Fruit fly (Drosophila melanogaster) whole organism, wandering third instar larva: ENCODE results near the gene Cdk12.

ENCODE experiments used
- Abd-B ChIP-seq: fragments of >200 bp; optimal IDR thresholded peaks from 2 replicates; lab custom pipeline; 2017; ENCODE audit warnings: missing biosample characterization, missing genetic modification characterization
- CG9705 ChIP-seq: fragments of 200-800 bp; sonication (Bioruptor generic); optimal IDR thresholded peaks from 2 replicates; lab custom pipeline; 2018; ENCODE audit warnings: missing biosample characterization, mild to moderate bottlenecking, missing genetic modification characterization
- CrebA ChIP-seq: fragments of 200-800 bp; sonication (Bioruptor generic); optimal IDR thresholded peaks from 2 replicates; lab custom pipeline; 2016; ENCODE audit warnings: missing biosample characterization, mild to moderate bottlenecking, missing genetic modification characterization, borderline replicate concordance
- Dfd ChIP-seq: fragments of >200 bp; optimal IDR thresholded peaks from 2 replicates; lab custom pipeline; 2017; ENCODE audit warnings: missing biosample characterization, missing genetic modification characterization
- GATAd ChIP-seq: sonication (Bioruptor generic); optimal IDR thresholded peaks from 2 replicates; lab custom pipeline; 2016; ENCODE audit warnings: missing biosample characterization, missing genetic modification characterization
- Hnf4 ChIP-seq: fragments of 200-800 bp; sonication (Bioruptor generic); optimal IDR thresholded peaks from 2 replicates; lab custom pipeline; 2016; ENCODE audit warnings: missing biosample characterization, mild to moderate bottlenecking, missing genetic modification characterization
- Hr78 ChIP-seq: fragments of >200 bp; optimal IDR thresholded peaks from 2 replicates; lab custom pipeline; 2017; ENCODE audit warnings: missing biosample characterization, missing genetic modification characterization
- Hr83 ChIP-seq: fragments of 200-300 bp; sonication (Bioruptor generic); optimal IDR thresholded peaks from 2 replicates; lab custom pipeline; 2016; ENCODE audit warnings: missing biosample characterization, mild to moderate bottlenecking, missing genetic modification characterization, moderate library complexity; ENCODE audit not compliant: poor library complexity, severe bottlenecking
- Jra ChIP-seq: sonication (Bioruptor generic); optimal IDR thresholded peaks from 2 replicates; lab custom pipeline; 2016; ENCODE audit warnings: missing biosample characterization, missing genetic modification characterization
- Mio ChIP-seq: sonication (Bioruptor generic); optimal IDR thresholded peaks from 2 replicates; lab custom pipeline; 2016; ENCODE audit warnings: missing biosample characterization, missing genetic modification characterization
- Myc ChIP-seq: fragments of >200 bp; optimal IDR thresholded peaks from 2 replicates; lab custom pipeline; 2017
- OdsH ChIP-seq: fragments of 200-800 bp; sonication (Bioruptor generic); optimal IDR thresholded peaks from 2 replicates; lab custom pipeline; 2016; ENCODE audit warnings: missing biosample characterization, mild to moderate bottlenecking, missing genetic modification characterization
- Rel ChIP-seq, 2 experiments: fragments of 200-800 bp; sonication (Bioruptor generic) in 1 of 2; optimal IDR thresholded peaks; 2 replicates in 1 of 2; 3 replicates in 1 of 2; lab custom pipeline; 2016 to 2019; ENCODE audit warnings: mild to moderate bottlenecking in 2 of 2, missing biosample characterization in 2 of 2, missing genetic modification characterization in 2 of 2, moderate library complexity in 1 of 2
- Sp1 ChIP-seq: fragments of 200-800 bp; sonication (Bioruptor generic); optimal IDR thresholded peaks from 3 replicates; lab custom pipeline; 2019; ENCODE audit warnings: missing biosample characterization, mild to moderate bottlenecking, missing genetic modification characterization, moderate library complexity
- Vsx2 ChIP-seq: fragments of 200-300, 225-300 bp; sonication (Bioruptor generic); optimal IDR thresholded peaks from 2 replicates; lab custom pipeline; 2018; ENCODE audit warnings: missing biosample characterization, missing genetic modification characterization; ENCODE audit not compliant: partially characterized antibody
- brk ChIP-seq: fragments of 200-800 bp; sonication (Bioruptor generic); optimal IDR thresholded peaks from 2 replicates; lab custom pipeline; 2016; ENCODE audit warnings: missing biosample characterization, mild to moderate bottlenecking, missing genetic modification characterization
- dl ChIP-seq, 2 experiments: fragments of 175-275, 200-275 bp in 1 of 2; fragments of 200-275 bp in 1 of 2; sonication (Bioruptor generic); optimal IDR thresholded peaks; lab custom pipeline; 2018; ENCODE audit warnings: mild to moderate bottlenecking in 2 of 2, missing biosample characterization in 2 of 2, missing genetic modification characterization in 2 of 2, moderate library complexity in 2 of 2; ENCODE audit not compliant: partially characterized antibody in 2 of 2, insufficient read depth in 1 of 2
- dsf ChIP-seq: sonication (Bioruptor generic); optimal IDR thresholded peaks from 2 replicates; lab custom pipeline; 2016; ENCODE audit warnings: missing biosample characterization, missing genetic modification characterization, borderline replicate concordance
- ey ChIP-seq: fragments of 200-800 bp; sonication (Bioruptor generic); optimal IDR thresholded peaks from 2 replicates; lab custom pipeline; 2016; ENCODE audit warnings: missing biosample characterization, missing genetic modification characterization
- h ChIP-seq: fragments of 200-800 bp; sonication (Bioruptor generic); optimal IDR thresholded peaks from 3 replicates; lab custom pipeline; 2016; ENCODE audit warnings: missing biosample characterization, mild to moderate bottlenecking, missing genetic modification characterization
- jim ChIP-seq: fragments of 175-275, 200-325 bp; sonication (Bioruptor generic); optimal IDR thresholded peaks from 2 replicates; lab custom pipeline; 2016; ENCODE audit warnings: missing biosample characterization, mild to moderate bottlenecking, missing genetic modification characterization
- lola ChIP-seq: fragments of >200 bp; optimal IDR thresholded peaks from 2 replicates; lab custom pipeline; 2017; ENCODE audit warnings: missing biosample characterization, missing genetic modification characterization
- pan ChIP-seq: fragments of >200 bp; optimal IDR thresholded peaks from 2 replicates; lab custom pipeline; 2017
- psq ChIP-seq: fragments of 200-800 bp; sonication (Bioruptor generic); optimal IDR thresholded peaks from 3 replicates; lab custom pipeline; 2017; ENCODE audit warnings: missing biosample characterization, mild to moderate bottlenecking, missing genetic modification characterization, moderate library complexity
- rgr ChIP-seq: fragments of 200-800 bp; sonication (Bioruptor generic); optimal IDR thresholded peaks from 3 replicates; lab custom pipeline; 2016; ENCODE audit warnings: missing biosample characterization, mild to moderate bottlenecking, missing genetic modification characterization
- sage ChIP-seq: fragments of 200-800 bp; sonication (Bioruptor generic); optimal IDR thresholded peaks from 2 replicates; lab custom pipeline; 2016; ENCODE audit warnings: missing biosample characterization, mild to moderate bottlenecking, missing genetic modification characterization
- tai ChIP-seq: sonication (Bioruptor generic); optimal IDR thresholded peaks from 2 replicates; lab custom pipeline; 2016; ENCODE audit warnings: missing biosample characterization, missing genetic modification characterization
- usp ChIP-seq: fragments of >200 bp; optimal IDR thresholded peaks from 2 replicates; lab custom pipeline; 2017; ENCODE audit warnings: missing biosample characterization, missing genetic modification characterization
- woc ChIP-seq: sonication (Bioruptor generic); optimal IDR thresholded peaks from 2 replicates; lab custom pipeline; 2016; ENCODE audit warnings: missing biosample characterization, mild to moderate bottlenecking, missing genetic modification characterization

Gene Cdk12

dm6 chr3L:21518345-21518744 is 2.2 kb downstream of the Cdk12 start:
- TF ChIP-seq rgr (GFP tag; lab: Kevin White, UChicago) (no peak), jim (no peak), CrebA (GFP tag; lab: Kevin White, UChicago) (no peak)

dm6 chr3L:21523059-21523836 is 7.1 kb downstream of the Cdk12 start, which contains the start of gene CG7611:
Gene CG7611 (plus strand): TSS chr3L:21523186.
- peak; percentile 6 for TF ChIP-seq psq (GFP tag; lab: Kevin White, UChicago)
- no peak for TF ChIP-seq Mio
- no peak for TF ChIP-seq dsf (GFP tag; lab: Kevin White, UChicago)
- TF ChIP-seq Abd-B (GFP tag; lab: Kevin White, UChicago) = no peak
- TF ChIP-seq Dfd = no peak
- TF ChIP-seq OdsH (GFP tag; lab: Kevin White, UChicago) = no peak
- TF ChIP-seq sage (GFP tag; lab: Kevin White, UChicago) = peak; percentile 49
- TF ChIP-seq Rel (GFP tag; optimal IDR thresholded peaks at IDR 0.05; lab: Kevin White, UChicago) = no peak
- TF ChIP-seq Rel (tag; optimal IDR thresholded peaks at IDR 0.05; lab: Kevin White, UChicago) = peak; percentile 27
- no peak for TF ChIP-seq jim
- no peak for TF ChIP-seq Sp1 (GFP tag; lab: Kevin White, UChicago)
- TF ChIP-seq woc (GFP tag; lab: Kevin White, UChicago) = no peak
- TF ChIP-seq h (GFP tag; lab: Kevin White, UChicago) = no peak
- TF ChIP-seq Hr83 (GFP tag; lab: Kevin White, UChicago) = no peak
- TF ChIP-seq pan (lab: Kevin White, UChicago) = no peak
- TF ChIP-seq GATAd = no peak
- TF ChIP-seq usp (GFP tag; lab: Kevin White, UChicago) = no peak
- TF ChIP-seq CG9705 (GFP tag; lab: Kevin White, UChicago) = no peak
- no peak for TF ChIP-seq Myc (lab: Kevin White, UChicago)
- no peak for TF ChIP-seq Vsx2 (GFP tag; lab: Kevin White, UChicago)
- TF ChIP-seq lola (GFP tag; lab: Kevin White, UChicago) = no peak
- no peak for TF ChIP-seq Jra (GFP tag; lab: Kevin White, UChicago)
- TF ChIP-seq ey (GFP tag; lab: Kevin White, UChicago) = no peak

dm6 chr3L:21524071-21524889 is 8.2 kb downstream of the Cdk12 start:
- TF ChIP-seq Hr78 (GFP tag; lab: Kevin White, UChicago) (no peak), sage (GFP tag; lab: Kevin White, UChicago) (peak; percentile 47), Hnf4 (GFP tag; lab: Kevin White, UChicago) (peak; percentile 34), OdsH (GFP tag; lab: Kevin White, UChicago) (peak; percentile 19), pan (lab: Kevin White, UChicago) (no peak), dl (GFP tag; optimal IDR thresholded peaks at IDR 0.05; lab: Kevin White, UChicago; ENCODE audit: insufficient read depth in 1 of 2, partially characterized antibody in 2 of 2) (no peak), tai (no peak), psq (GFP tag; lab: Kevin White, UChicago) (peak; percentile 15), jim (no peak), lola (GFP tag; lab: Kevin White, UChicago) (no peak)

dm6 chr3L:21529108-21529507 is 13.0 kb downstream of the Cdk12 start, which contains the start of gene Arv1:
Gene Arv1 (minus strand): TSS chr3L:21529333.
- TF ChIP-seq brk (peak; percentile 21), dsf (GFP tag; lab: Kevin White, UChicago) (no peak)
